Worm (Caenorhabditis elegans): Measurements from ENCODE around the gene hlh-13.
A peak's percentile ranks its signal among the peaks of the same experiment; 100 is the strongest.

Gene hlh-13

ce11 chrX:4208495-4208894 is 40.6 kb upstream of the hlh-13 start (continued):
- no peak for TF ChIP-seq nhr-179 (tag; optimal IDR thresholded peaks at IDR 0.05)
- peak; percentile 72 for TF ChIP-seq K11D2.4 (GFP tag; IDR thresholded peaks at IDR 0.05)
- no peak for TF ChIP-seq lsy-27 (tag; optimal IDR thresholded peaks at IDR 0.05; ENCODE audit: borderline replicate concordance, insufficient read depth)
- TF ChIP-seq ceh-79 (tag; optimal IDR thresholded peaks at IDR 0.05) = no peak
- TF ChIP-seq ceh-27 (GFP tag; optimal IDR thresholded peaks at IDR 0.05) = peak; percentile 36
- TF ChIP-seq lsl-1 (GFP tag; optimal IDR thresholded peaks at IDR 0.05) = no peak
- no peak for TF ChIP-seq let-526 (GFP tag; IDR thresholded peaks at IDR 0.05)
- no peak for TF ChIP-seq rpc-1 (optimal IDR thresholded peaks at IDR 0.05)
- no peak for TF ChIP-seq rpc-1 (tag; optimal IDR thresholded peaks at IDR 0.05)
- 0 out of 2 replicates have a peak, but pooled peaks have one; percentile 8 for TF ChIP-seq egl-18 (GFP tag; IDR thresholded peaks at IDR 0.05)
- no peak for TF ChIP-seq hrde-1 (tag; optimal IDR thresholded peaks at IDR 0.05; ENCODE audit: borderline replicate concordance)
- TF ChIP-seq unc-62 (GFP tag; optimal IDR thresholded peaks at IDR 0.05) = no peak
- TF ChIP-seq cebp-2 (GFP tag; IDR thresholded peaks at IDR 0.05) = no peak
- peak in 1 of 3 experiments; percentile 94 for TF ChIP-seq lin-35 (GFP tag; optimal IDR thresholded peaks at IDR 0.05)
- no peak for TF ChIP-seq ztf-28 (GFP tag; IDR thresholded peaks at IDR 0.05)
- peak; percentile 55 for TF ChIP-seq tbp1 (GFP tag; optimal IDR thresholded peaks at IDR 0.05)
- no peak for TF ChIP-seq B0035.1 (tag; optimal IDR thresholded peaks at IDR 0.05)
- TF ChIP-seq him-1 (tag; optimal IDR thresholded peaks at IDR 0.05) = no peak
- TF ChIP-seq xnd-1 (tag; optimal IDR thresholded peaks at IDR 0.05) = no peak
- TF ChIP-seq mes-4 (tag; optimal IDR thresholded peaks at IDR 0.05) = no peak
- peak; percentile 66 for TF ChIP-seq F23B12.7 (tag; optimal IDR thresholded peaks at IDR 0.05; ENCODE audit: insufficient read depth)
- peak; percentile 37 for TF ChIP-seq akir-1 (GFP tag; optimal IDR thresholded peaks at IDR 0.05)
- TF ChIP-seq Y67H2A.10 (GFP tag; conservative IDR thresholded peaks at IDR 0.05) = no peak
- no peak for TF ChIP-seq ceh-91 (GFP tag; IDR thresholded peaks at IDR 0.05)
- TF ChIP-seq C17E4.6 (GFP tag; IDR thresholded peaks at IDR 0.05) = no peak
- TF ChIP-seq sea-2 (GFP tag; IDR thresholded peaks at IDR 0.05) = no peak
- TF ChIP-seq madf-10 (tag; optimal IDR thresholded peaks at IDR 0.05) = no peak
- no peak for TF ChIP-seq nhr-90 (tag; optimal IDR thresholded peaks at IDR 0.05)
- no peak for TF ChIP-seq aptf-3 (GFP tag; IDR thresholded peaks at IDR 0.05)
- TF ChIP-seq T07F8.4 (tag; optimal IDR thresholded peaks at IDR 0.05) = no peak
- TF ChIP-seq chd-7 (tag; optimal IDR thresholded peaks at IDR 0.05) = no peak
- TF ChIP-seq mcd-1 (GFP tag; IDR thresholded peaks at IDR 0.05) = no peak
- no peak for TF ChIP-seq ztf-22 (GFP tag; optimal IDR thresholded peaks at IDR 0.05)
- no peak for TF ChIP-seq ztf-6 (GFP tag; IDR thresholded peaks at IDR 0.05)
- no peak for TF ChIP-seq dpff-1 (tag; optimal IDR thresholded peaks at IDR 0.05)
- TF ChIP-seq bed-1 (GFP tag; IDR thresholded peaks at IDR 0.05) = no peak
- TF ChIP-seq attf-3 (GFP tag; conservative IDR thresholded peaks at IDR 0.05) = no peak
- TF ChIP-seq ccch-3 (GFP tag; optimal IDR thresholded peaks at IDR 0.05) = no peak
- no peak for TF ChIP-seq ceh-58 (GFP tag; IDR thresholded peaks at IDR 0.05)
- TF ChIP-seq atf-7 (tag; optimal IDR thresholded peaks at IDR 0.05) = no peak
- no peak for TF ChIP-seq nfya-2 (GFP tag; IDR thresholded peaks at IDR 0.05)
- no peak for TF ChIP-seq nhr-27 (tag; optimal IDR thresholded peaks at IDR 0.05)
- no peak for TF ChIP-seq ekl-4 (GFP tag; IDR thresholded peaks at IDR 0.05)
- TF ChIP-seq lir-1 (GFP tag; conservative IDR thresholded peaks at IDR 0.05) = no peak
- no peak for TF ChIP-seq cebp-1 (GFP tag; IDR thresholded peaks at IDR 0.05)
- TF ChIP-seq cebp-1 (tag; optimal IDR thresholded peaks at IDR 0.05) = no peak
- TF ChIP-seq snpc-4 (GFP tag; optimal IDR thresholded peaks at IDR 0.05) = no peak
- no peak for TF ChIP-seq snpc-4 (tag; optimal IDR thresholded peaks at IDR 0.05)
- no peak for TF ChIP-seq let-607 (tag; optimal IDR thresholded peaks at IDR 0.05)
- TF ChIP-seq B0336.3 (GFP tag; IDR thresholded peaks at IDR 0.05) = no peak

Measured in whole organism, young adult.